Worm (Caenorhabditis elegans): ENCODE measurements around the gene elo-3.

DNA sequence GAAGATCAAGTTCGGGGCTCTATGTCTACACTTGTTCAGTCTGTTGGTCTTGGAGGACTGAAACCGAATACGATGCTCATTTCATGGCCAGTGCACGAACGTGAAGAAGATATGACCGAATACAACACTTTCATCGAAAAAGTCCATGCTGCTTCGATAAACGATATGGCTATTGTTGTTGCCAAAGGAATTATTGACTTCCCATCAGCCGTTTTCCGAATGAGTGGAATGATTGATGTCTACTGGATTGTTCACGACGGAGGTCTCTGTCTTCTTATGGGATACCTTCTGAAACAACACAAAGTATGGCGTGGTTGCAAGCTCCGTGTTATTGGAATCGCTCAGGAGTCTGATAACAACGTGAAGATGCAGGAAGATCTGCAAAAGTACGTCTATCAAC is 21.3 kb upstream of the elo-3 start:
- TF ChIP-seq sea-2 (GFP tag; IDR thresholded peaks at IDR 0.05) (no peak), chd-7 (tag; optimal IDR thresholded peaks at IDR 0.05) (no peak), ccch-3 (GFP tag; optimal IDR thresholded peaks at IDR 0.05) (no peak), unc-130 (GFP tag; optimal IDR thresholded peaks at IDR 0.05) (no peak), attf-5 (GFP tag; optimal IDR thresholded peaks at IDR 0.05) (no peak), ceh-100 (GFP tag; IDR thresholded peaks at IDR 0.05) (no peak)
